Worm (Caenorhabditis elegans): ENCODE data around the gene sdz-13.

DNA sequence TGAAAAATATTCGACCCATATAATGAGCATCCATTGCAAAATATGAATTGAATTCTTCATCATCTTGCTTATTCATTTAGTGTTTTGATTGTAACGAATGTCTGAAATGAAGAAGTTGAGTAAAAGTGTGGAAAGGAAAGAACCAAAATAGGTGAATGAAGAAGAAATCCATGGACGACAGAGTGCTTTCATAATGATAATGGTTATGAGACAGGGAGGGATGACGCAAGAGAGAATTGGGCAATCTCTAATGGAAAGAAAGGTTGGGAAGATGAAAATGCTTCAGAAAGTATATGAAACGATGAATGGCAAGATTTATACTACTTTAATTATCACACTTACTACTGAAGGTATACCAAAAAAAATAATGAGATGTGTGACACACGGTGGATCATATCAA lies 24.8 kb upstream of the sdz-13 start, which contains the start of gene ZK596.3:
- no peak for TF ChIP-seq snpc-4 (GFP tag; optimal IDR thresholded peaks at IDR 0.05)
- TF ChIP-seq snpc-4 (tag; optimal IDR thresholded peaks at IDR 0.05), result no peak
- no peak for TF ChIP-seq pha-4 (tag; optimal IDR thresholded peaks at IDR 0.05)
- no peak for TF ChIP-seq F37B4.10 (GFP tag; IDR thresholded peaks at IDR 0.05)
- TF ChIP-seq F49E8.2 (tag; optimal IDR thresholded peaks at IDR 0.05; ENCODE audit: insufficient read depth), result no peak
- no peak for TF ChIP-seq lir-1 (GFP tag; conservative IDR thresholded peaks at IDR 0.05)
- no peak for TF ChIP-seq unc-62 (GFP tag; optimal IDR thresholded peaks at IDR 0.05)

Measured in whole organism, young adult.